Worm (Caenorhabditis elegans) whole organism, late embryonic: ENCODE measurements around the gene Y73B6BL.37.

Experiments used
- F13H6.1 ChIP-seq: sonication (generic microtip); optimal IDR thresholded peaks from 2 replicates; lab custom pipeline; 2016; ENCODE audit warnings: missing genetic modification characterization, missing compliant biosample characterization
- K02D7.2 ChIP-seq: sonication (generic microtip); optimal IDR thresholded peaks from 2 replicates; lab custom pipeline; 2017; ENCODE audit warnings: mild to moderate bottlenecking, missing genetic modification characterization, missing compliant biosample characterization
- ahr-1 ChIP-seq: sonication (generic microtip); optimal IDR thresholded peaks from 2 replicates; lab custom pipeline; 2016; ENCODE audit warnings: missing genetic modification characterization, missing compliant biosample characterization
- ama-1 ChIP-seq: fragments of 150-350 bp; optimal IDR thresholded peaks from 2 replicates; lab custom pipeline; 2014
- ceh-2 ChIP-seq: sonication (generic microtip); optimal IDR thresholded peaks from 2 replicates; lab custom pipeline; 2016; ENCODE audit warnings: missing genotype, missing genetic modification characterization, missing compliant biosample characterization
- ceh-22 ChIP-seq: sonication (generic microtip); optimal IDR thresholded peaks from 2 replicates; lab custom pipeline; 2017; ENCODE audit warnings: missing biosample characterization, missing genetic modification characterization
- che-1 ChIP-seq: sonication (generic microtip); optimal IDR thresholded peaks from 2 replicates; lab custom pipeline; 2016; ENCODE audit warnings: mild to moderate bottlenecking, missing genetic modification characterization, missing compliant biosample characterization
- fkh-10 ChIP-seq: fragments of 150-350 bp; optimal IDR thresholded peaks from 2 replicates; lab custom pipeline; 2014; ENCODE audit warnings: missing biosample characterization, missing genetic modification reagents, missing genetic modification characterization
- nhr-11 ChIP-seq: fragments of 150-350 bp; optimal IDR thresholded peaks from 2 replicates; lab custom pipeline; 2014; ENCODE audit warnings: missing biosample characterization, missing genetic modification characterization
- pha-2 ChIP-seq: sonication (generic microtip); optimal IDR thresholded peaks from 2 replicates; lab custom pipeline; 2017; ENCODE audit warnings: mild to moderate bottlenecking, missing genetic modification characterization, missing compliant biosample characterization
- pha-4 ChIP-seq: fragments of 150-350 bp; optimal IDR thresholded peaks from 2 replicates; lab custom pipeline; 2018; ENCODE audit warnings: missing biosample characterization, missing genetic modification reagents, missing genetic modification characterization
- pqm-1 ChIP-seq: sonication (generic microtip); optimal IDR thresholded peaks from 2 replicates; lab custom pipeline; 2016; ENCODE audit warnings: missing genetic modification characterization, missing compliant biosample characterization
- ref-2 ChIP-seq: sonication (generic microtip); optimal IDR thresholded peaks from 2 replicates; lab custom pipeline; 2016; ENCODE audit warnings: missing genetic modification characterization, missing compliant biosample characterization
- sdc-2 ChIP-seq: sonication (generic microtip); optimal IDR thresholded peaks from 2 replicates; lab custom pipeline; 2016; ENCODE audit warnings: missing genotype, missing genetic modification characterization, missing compliant biosample characterization
- sox-4 ChIP-seq: sonication (generic microtip); optimal IDR thresholded peaks from 2 replicates; lab custom pipeline; 2017; ENCODE audit warnings: mild to moderate bottlenecking, missing genetic modification characterization, inconsistent platforms, missing compliant biosample characterization
- tbx-2 ChIP-seq: sonication (generic microtip); optimal IDR thresholded peaks from 2 replicates; lab custom pipeline; 2016; ENCODE audit warnings: missing genetic modification characterization, missing compliant biosample characterization
- tbx-7 ChIP-seq: sonication (generic microtip); optimal IDR thresholded peaks from 2 replicates; lab custom pipeline; 2016; ENCODE audit warnings: missing genotype, missing genetic modification characterization, missing compliant biosample characterization
- unc-42 ChIP-seq: sonication (generic microtip); optimal IDR thresholded peaks from 2 replicates; lab custom pipeline; 2016; ENCODE audit warnings: missing genotype, missing genetic modification characterization, missing compliant biosample characterization

The Y73B6BL.37 gene

ce11 chrIV:6535908-6536307 is 48.8 kb downstream of the Y73B6BL.37 start, which contains the start of gene C01G5.3:
Gene C01G5.3 (plus strand): TSS chrIV:6536208.
- TF ChIP-seq ama-1 (lab: Kevin White, UChicago) (no peak), F13H6.1 (tag; lab: Kevin White, UChicago) (no peak), ceh-22 (no peak), fkh-10 (no peak), K02D7.2 (tag; lab: Kevin White, UChicago) (no peak), sdc-2 (tag; lab: Kevin White, UChicago) (no peak), unc-42 (tag; lab: Kevin White, UChicago) (no peak), pqm-1 (tag; lab: Kevin White, UChicago) (no peak), che-1 (tag; lab: Kevin White, UChicago) (no peak), tbx-2 (no peak), sox-4 (no peak), ceh-2 (no peak), pha-4 (no peak), tbx-7 (no peak), pha-2 (tag; lab: Kevin White, UChicago) (no peak), nhr-11 (tag; lab: Kevin White, UChicago) (no peak), ahr-1 (tag; lab: Kevin White, UChicago) (no peak), ref-2 (tag; lab: Kevin White, UChicago) (no peak)
